Worm (Caenorhabditis elegans) whole organism, L3 larva: ENCODE data around the gene H35N09.1.

ENCODE experiments used
- ama-1 ChIP-seq: fragments of 150-350 bp; optimal IDR thresholded peaks from 2 replicates; lab custom pipeline; 2018
- ceh-9 ChIP-seq: sonication (generic microtip); optimal IDR thresholded peaks from 2 replicates; lab custom pipeline; 2018; ENCODE audit warnings: missing biosample characterization, missing genetic modification characterization
- daf-12 ChIP-seq: fragments of 150-350 bp; optimal IDR thresholded peaks from 2 replicates; lab custom pipeline; 2014; ENCODE audit warnings: missing biosample characterization, missing genetic modification reagents, missing genetic modification characterization
- elt-1 ChIP-seq: fragments of 150-350 bp; optimal IDR thresholded peaks from 2 replicates; lab custom pipeline; 2014; ENCODE audit warnings: missing biosample characterization, missing genetic modification characterization
- elt-2 ChIP-seq: sonication (generic microtip); optimal IDR thresholded peaks from 2 replicates; lab custom pipeline; 2016; ENCODE audit warnings: missing genetic modification reagents, mild to moderate bottlenecking, missing genetic modification characterization, missing compliant biosample characterization
- elt-3 ChIP-seq, 3 experiments: fragments of 150-350 bp in 1 of 3; sonication (generic microtip) in 2 of 3; optimal IDR thresholded peaks; 2 replicates in 2 of 3; 4 replicates in 1 of 3; lab custom pipeline; 2014 to 2017; ENCODE audit warnings: missing biosample characterization in 3 of 3, missing genetic modification characterization in 3 of 3
- eor-1 ChIP-seq, 2 experiments: fragments of 150-350 bp; optimal IDR thresholded peaks; 2 replicates each; lab custom pipeline; 2014 to 2018; ENCODE audit warnings: missing biosample characterization in 2 of 2, missing genetic modification characterization in 2 of 2
- fkh-10 ChIP-seq: sonication (generic microtip); optimal IDR thresholded peaks from 2 replicates; lab custom pipeline; 2017; ENCODE audit warnings: missing biosample characterization, missing genetic modification reagents, missing genetic modification characterization
- fkh-2 ChIP-seq: fragments of 150-350 bp; optimal IDR thresholded peaks from 2 replicates; lab custom pipeline; 2014; ENCODE audit warnings: missing biosample characterization, missing genetic modification reagents, missing genetic modification characterization
- hmg-11 ChIP-seq: sonication (generic microtip); optimal IDR thresholded peaks from 2 replicates; lab custom pipeline; 2016; ENCODE audit warnings: missing genetic modification characterization, missing compliant biosample characterization
- jun-1 ChIP-seq: fragments of 150-350 bp; optimal IDR thresholded peaks from 2 replicates; lab custom pipeline; 2014; ENCODE audit warnings: missing biosample characterization, missing genetic modification reagents, missing genetic modification characterization
- lin-15B ChIP-seq: fragments of 150-350 bp; optimal IDR thresholded peaks from 2 replicates; lab custom pipeline; 2014; ENCODE audit warnings: missing biosample characterization, missing genetic modification characterization
- lin-39 ChIP-seq: fragments of 150-350 bp; optimal IDR thresholded peaks from 2 replicates; lab custom pipeline; 2018; ENCODE audit warnings: missing biosample characterization, missing genetic modification reagents, missing genetic modification characterization
- mdl-1 ChIP-seq: fragments of 150-350 bp; optimal IDR thresholded peaks from 2 replicates; lab custom pipeline; 2014; ENCODE audit warnings: missing biosample characterization, missing genetic modification characterization
- mml-1 ChIP-seq: fragments of 150-350 bp; sonication (generic microtip); optimal IDR thresholded peaks from 3 replicates; lab custom pipeline; 2014; ENCODE audit warnings: missing biosample characterization, missing genetic modification characterization
- nfya-1 ChIP-seq: sonication (generic microtip); optimal IDR thresholded peaks from 2 replicates; lab custom pipeline; 2017; ENCODE audit warnings: missing genetic modification characterization, mild to moderate bottlenecking, missing compliant biosample characterization, antibody characterized with exemption, moderate library complexity; ENCODE audit not compliant: insufficient read depth
- nhr-11 ChIP-seq: fragments of 150-350 bp; optimal IDR thresholded peaks from 2 replicates; lab custom pipeline; 2014; ENCODE audit warnings: missing biosample characterization, missing genetic modification characterization
- nhr-23 ChIP-seq: fragments of 150-350 bp; optimal IDR thresholded peaks from 2 replicates; lab custom pipeline; 2014; ENCODE audit warnings: missing biosample characterization, missing genetic modification reagents, missing genetic modification characterization
- nhr-25 ChIP-seq: sonication (generic microtip); optimal IDR thresholded peaks from 2 replicates; lab custom pipeline; 2017; ENCODE audit warnings: missing biosample characterization, missing genetic modification characterization
- nhr-43 ChIP-seq: sonication (generic microtip); optimal IDR thresholded peaks from 2 replicates; lab custom pipeline; 2016; ENCODE audit warnings: mild to moderate bottlenecking, missing genetic modification characterization, missing compliant biosample characterization; ENCODE audit not compliant: poor library complexity, severe bottlenecking
- nhr-67 ChIP-seq: fragments of 150-350 bp; optimal IDR thresholded peaks from 2 replicates; lab custom pipeline; 2014; ENCODE audit warnings: missing biosample characterization, missing genetic modification characterization
- nhr-77 ChIP-seq: fragments of 150-350 bp; optimal IDR thresholded peaks from 2 replicates; lab custom pipeline; 2014; ENCODE audit warnings: missing biosample characterization, missing genetic modification characterization
- pqm-1 ChIP-seq: fragments of 150-350 bp; optimal IDR thresholded peaks from 2 replicates; lab custom pipeline; 2017; ENCODE audit warnings: missing biosample characterization, missing genetic modification characterization, inconsistent platforms
- skn-1 ChIP-seq: fragments of 150-350 bp; optimal IDR thresholded peaks from 2 replicates; lab custom pipeline; 2014; ENCODE audit warnings: missing biosample characterization, missing genetic modification characterization
- snpc-4 ChIP-seq: fragments of 150-350 bp; optimal IDR thresholded peaks from 2 replicates; lab custom pipeline; 2014; ENCODE audit warnings: missing biosample characterization, missing genetic modification characterization
- unc-39 ChIP-seq: sonication (generic microtip); optimal IDR thresholded peaks from 4 replicates; lab custom pipeline; 2017; ENCODE audit warnings: missing biosample characterization, missing genetic modification characterization
- unc-62 ChIP-seq: fragments of 150-350 bp; sonication (generic microtip); optimal IDR thresholded peaks from 4 replicates; lab custom pipeline; 2014; ENCODE audit warnings: missing biosample characterization, missing genetic modification reagents, missing genetic modification characterization
- ztf-11 ChIP-seq: fragments of 150-350 bp; optimal IDR thresholded peaks from 2 replicates; lab custom pipeline; 2014; ENCODE audit warnings: missing biosample characterization, missing genetic modification characterization
- ztf-4 ChIP-seq: fragments of 150-350 bp; optimal IDR thresholded peaks from 2 replicates; lab custom pipeline; 2014; ENCODE audit warnings: missing biosample characterization, missing genetic modification characterization

H35N09.1 gene

ce11 chrX:8567166-8567565 is 38.0 kb upstream of the H35N09.1 start:
- peak; percentile 18 for TF ChIP-seq unc-62 (GFP tag; lab: Kevin White, UChicago)
- TF ChIP-seq elt-2 (tag; lab: Kevin White, UChicago), result peak; percentile 96
- TF ChIP-seq elt-3 (tag; optimal IDR thresholded peaks at IDR 0.05; lab: Kevin White, UChicago), result peak in 1 of 3 experiments; percentile 6
- TF ChIP-seq skn-1 (tag; lab: Kevin White, UChicago), result no peak
- TF ChIP-seq ama-1 (lab: Kevin White, UChicago), result no peak
- TF ChIP-seq, all 47 proteins: peak for 3

ce11 chrX:8567823-8568314 is 37.3 kb upstream of the H35N09.1 start:
- TF ChIP-seq snpc-4 (no peak), jun-1 (tag; lab: Kevin White, UChicago) (no peak), elt-1 (no peak), elt-2 (tag; lab: Kevin White, UChicago) (peak; percentile 38), lin-15B (tag; lab: Kevin White, UChicago) (no peak), hmg-11 (tag; lab: Kevin White, UChicago) (no peak)
- TF ChIP-seq, all 47 proteins: peak for 1

ce11 chrX:8568423-8568903 is 36.7 kb upstream of the H35N09.1 start:
- TF ChIP-seq nhr-23 (peak; percentile 48), mml-1 (tag; lab: Kevin White, UChicago) (no peak), fkh-2 (tag; lab: Kevin White, UChicago) (no peak), jun-1 (tag; lab: Kevin White, UChicago) (peak; percentile 51), elt-2 (tag; lab: Kevin White, UChicago) (peak; percentile 88), pqm-1 (tag; lab: Kevin White, UChicago) (peak; percentile 31), unc-62 (GFP tag; lab: Kevin White, UChicago) (peak; percentile 7), ceh-9 (tag; lab: Kevin White, UChicago) (no peak), nhr-25 (tag; lab: Kevin White, UChicago) (peak; percentile 28)
- TF ChIP-seq, all 47 proteins: peak for 6

- TF ChIP-seq lin-39 (tag; lab: Kevin White, UChicago) (peak; percentile 33), nfya-1 (peak; percentile 47), ztf-11 (no peak)
Measured at ce11 chrX:8569159-8569558, 36.0 kb upstream of the H35N09.1 start.

ce11 chrX:8570997-8571517 is 34.1 kb upstream of the H35N09.1 start, which contains the start of gene jmjd-3.1:
Gene jmjd-3.1 (plus strand): TSS chrX:8571047.
- TF ChIP-seq ama-1 (lab: Kevin White, UChicago) (no peak), lin-39 (tag; lab: Kevin White, UChicago) (no peak), nhr-43 (no peak), ztf-4 (tag; lab: Kevin White, UChicago) (no peak), mml-1 (tag; lab: Kevin White, UChicago) (no peak), nfya-1 (no peak), nhr-23 (no peak), elt-3 (tag; optimal IDR thresholded peaks at IDR 0.05; lab: Kevin White, UChicago) (no peak), mdl-1 (tag; lab: Kevin White, UChicago) (no peak), fkh-2 (tag; lab: Kevin White, UChicago) (no peak), unc-62 (GFP tag; lab: Kevin White, UChicago) (no peak), nhr-67 (tag; lab: Kevin White, UChicago) (no peak), eor-1 (tag; optimal IDR thresholded peaks at IDR 0.05; lab: Kevin White, UChicago) (no peak), daf-12 (tag; lab: Kevin White, UChicago) (no peak)

- TF ChIP-seq nhr-11, result no peak
Measured at ce11 chrX:8580217-8580616, 24.9 kb upstream of the H35N09.1 start, which contains the start of gene F18E9.4. Gene F18E9.4 (plus strand): TSS chrX:8580517.

ce11 chrX:8581447-8581846 is 23.7 kb upstream of the H35N09.1 start, which contains the start of gene F18E9.8:
Gene F18E9.8 (minus strand): TSS chrX:8581547.
- TF ChIP-seq elt-1 (no peak), fkh-10 (GFP tag; lab: Kevin White, UChicago) (no peak), nhr-77 (no peak), unc-39 (tag; lab: Kevin White, UChicago) (no peak), hmg-11 (tag; lab: Kevin White, UChicago) (no peak)
